Worm (Caenorhabditis elegans): ENCODE results near the gene jnk-1.

- TF ChIP-seq jun-1 (tag; optimal IDR thresholded peaks at IDR 0.05) (no peak), nhr-76 (tag; optimal IDR thresholded peaks at IDR 0.05) (no peak), lin-39 (tag; optimal IDR thresholded peaks at IDR 0.05) (no peak), ZK546.5 (tag; optimal IDR thresholded peaks at IDR 0.05) (no peak), ztf-4 (tag; optimal IDR thresholded peaks at IDR 0.05) (no peak), hmg-11 (tag; optimal IDR thresholded peaks at IDR 0.05) (no peak), nfya-1 (tag; optimal IDR thresholded peaks at IDR 0.05; ENCODE audit: insufficient read depth) (no peak), elt-3 (tag; optimal IDR thresholded peaks at IDR 0.05) (no peak), pqm-1 (tag; optimal IDR thresholded peaks at IDR 0.05) (no peak), nhr-237 (tag; optimal IDR thresholded peaks at IDR 0.05) (no peak)
These were observed 19.7 kb downstream of the jnk-1 start, which contains the start of the genes pgl-1 and him-3 for ce11 chrIV:6977089-6977558.
